Worm (Caenorhabditis elegans) whole organism, young adult: ENCODE data around the gene cyp-33C11.
A peak's percentile ranks its signal among the peaks of the same experiment; 100 is the strongest.

ENCODE experiments used
- F33H1.4 ChIP-seq: fragments of 200-800 bp; sonication (Bioruptor generic); IDR thresholded peaks from 2 replicates; pipeline ENCODE4 v1.3.6; 2022; ENCODE audit warnings: missing genetic modification reagents, missing genetic modification characterization, missing compliant biosample characterization
- F52B5.7 ChIP-seq: sonication (generic microtip); optimal IDR thresholded peaks from 2 replicates; lab custom pipeline; 2016; ENCODE audit warnings: mild to moderate bottlenecking, missing genetic modification characterization, missing compliant biosample characterization
- Y53F4B.3 ChIP-seq: fragments of 200-800 bp; sonication (Bioruptor generic); IDR thresholded peaks from 2 replicates; pipeline ENCODE4 v1.3.6; 2022; ENCODE audit warnings: missing genetic modification reagents, missing genetic modification characterization, missing compliant biosample characterization
- Y56A3A.18 ChIP-seq: fragments of 200-800 bp; sonication (Bioruptor generic); IDR thresholded peaks from 2 replicates; pipeline ENCODE4 v1.3.6; 2022; ENCODE audit warnings: missing genetic modification reagents, missing genetic modification characterization, missing compliant biosample characterization
- Y67H2A.10 ChIP-seq: fragments of 200-800 bp; sonication (Bioruptor generic); conservative IDR thresholded peaks from 2 replicates; pipeline ENCODE4 v1.3.6; 2022; ENCODE audit warnings: missing genetic modification reagents, missing genetic modification characterization, missing compliant biosample characterization
- athp-1 ChIP-seq: sonication (generic microtip); optimal IDR thresholded peaks from 2 replicates; lab custom pipeline; 2017; ENCODE audit warnings: mild to moderate bottlenecking, missing genetic modification characterization, missing compliant biosample characterization
- attf-6 ChIP-seq: fragments of 200-800 bp; sonication (Bioruptor generic); IDR thresholded peaks from 2 replicates; pipeline ENCODE4 v1.3.6; 2022; ENCODE audit warnings: missing genetic modification reagents, missing genetic modification characterization, missing compliant biosample characterization
- die-1 ChIP-seq: sonication (generic microtip); optimal IDR thresholded peaks from 2 replicates; lab custom pipeline; 2016; ENCODE audit warnings: missing genotype, mild to moderate bottlenecking, missing genetic modification characterization, missing compliant biosample characterization
- dox-1 ChIP-seq: fragments of 200-800 bp; sonication (Bioruptor generic); IDR thresholded peaks from 2 replicates; pipeline ENCODE4 v1.3.6; 2022; ENCODE audit warnings: missing genetic modification reagents, missing genetic modification characterization, missing compliant biosample characterization
- egl-18 ChIP-seq: fragments of 200-800 bp; sonication (Bioruptor generic); IDR thresholded peaks from 2 replicates; pipeline ENCODE4 v1.3.6; 2022; ENCODE audit warnings: missing genetic modification reagents, missing genetic modification characterization, missing compliant biosample characterization
- hlh-26 ChIP-seq: fragments of 200-800 bp; sonication (Bioruptor generic); conservative IDR thresholded peaks from 2 replicates; pipeline ENCODE4 v1.3.6; 2022; ENCODE audit warnings: missing genetic modification reagents, missing genetic modification characterization, missing compliant biosample characterization
- hrde-1 ChIP-seq: sonication (generic microtip); optimal IDR thresholded peaks from 2 replicates; lab custom pipeline; 2016; ENCODE audit warnings: missing genetic modification characterization, mild to moderate bottlenecking, missing compliant biosample characterization, moderate library complexity, missing genotype, missing genetic modification reagents, borderline replicate concordance
- let-607 ChIP-seq, 2 experiments: fragments of 200-800 bp in 1 of 2; sonication (Bioruptor generic) in 1 of 2; sonication (generic microtip) in 1 of 2; optimal IDR thresholded peaks; 2 replicates each; lab custom pipeline; 2016 to 2018; ENCODE audit warnings: mild to moderate bottlenecking in 2 of 2, missing compliant biosample characterization in 2 of 2, missing genetic modification characterization in 2 of 2, moderate library complexity in 2 of 2, missing genotype in 1 of 2
- lin-40 ChIP-seq: sonication (generic microtip); optimal IDR thresholded peaks from 2 replicates; lab custom pipeline; 2016; ENCODE audit warnings: missing genetic modification characterization, mild to moderate bottlenecking, missing compliant biosample characterization, missing genotype, missing genetic modification reagents
- lin-54 ChIP-seq: fragments of 200-800 bp; sonication (Bioruptor generic); optimal IDR thresholded peaks from 2 replicates; lab custom pipeline; 2018; ENCODE audit warnings: mild to moderate bottlenecking, missing genetic modification characterization, missing compliant biosample characterization
- madf-8 ChIP-seq: fragments of 200-800 bp; sonication (Bioruptor generic); conservative IDR thresholded peaks from 2 replicates; pipeline ENCODE4 v1.3.6; 2022; ENCODE audit warnings: missing genetic modification reagents, missing genetic modification characterization, missing compliant biosample characterization
- mxl-1 ChIP-seq: sonication (generic microtip); optimal IDR thresholded peaks from 2 replicates; lab custom pipeline; 2016; ENCODE audit warnings: missing genetic modification characterization, missing compliant biosample characterization
- nhr-27 ChIP-seq: fragments of 200-800 bp; sonication (Bioruptor generic); optimal IDR thresholded peaks from 2 replicates; lab custom pipeline; 2018; ENCODE audit warnings: mild to moderate bottlenecking, missing genetic modification characterization, moderate library complexity, missing compliant biosample characterization
- nhr-80 ChIP-seq: sonication (generic microtip); optimal IDR thresholded peaks from 2 replicates; lab custom pipeline; 2016; ENCODE audit warnings: missing genetic modification characterization, missing compliant biosample characterization
- pha-4 ChIP-seq: fragments of 150-350 bp; sonication (generic microtip); optimal IDR thresholded peaks from 2 replicates; lab custom pipeline; 2014; ENCODE audit warnings: missing biosample characterization, missing genetic modification reagents, missing genetic modification characterization
- rec-8 ChIP-seq, 2 experiments: sonication (generic microtip); optimal IDR thresholded peaks; 2 replicates each; lab custom pipeline; 2016; ENCODE audit warnings: mild to moderate bottlenecking in 2 of 2, missing genetic modification characterization in 2 of 2, missing genetic modification reagents in 2 of 2, missing genotype in 2 of 2, missing biosample characterization in 1 of 2, missing compliant biosample characterization in 1 of 2, moderate library complexity in 1 of 2
- sdz-38 ChIP-seq: sonication (generic microtip); optimal IDR thresholded peaks from 2 replicates; lab custom pipeline; 2016; ENCODE audit warnings: missing genotype, missing genetic modification characterization, missing compliant biosample characterization
- snpc-1.1 ChIP-seq: sonication (generic microtip); optimal IDR thresholded peaks from 2 replicates; lab custom pipeline; 2017; ENCODE audit warnings: missing genetic modification characterization, mild to moderate bottlenecking, missing compliant biosample characterization, antibody characterized with exemption, moderate library complexity, missing genotype, missing genetic modification reagents; ENCODE audit not compliant: insufficient read depth
- snpc-1.3 ChIP-seq: sonication (generic microtip); optimal IDR thresholded peaks from 2 replicates; lab custom pipeline; 2017; ENCODE audit warnings: missing genetic modification characterization, mild to moderate bottlenecking, missing compliant biosample characterization, antibody characterized with exemption, moderate library complexity, missing genotype, missing genetic modification reagents; ENCODE audit not compliant: insufficient read depth
- snpc-4 ChIP-seq, 5 experiments: fragments of 150-350 bp in 1 of 5; sonication (generic microtip) in 4 of 5; optimal IDR thresholded peaks; 2 replicates each; lab custom pipeline; 2014 to 2018; ENCODE audit warnings: missing genetic modification characterization in 5 of 5, missing biosample characterization in 3 of 5, antibody characterized with exemption in 2 of 5, mild to moderate bottlenecking in 2 of 5, missing compliant biosample characterization in 2 of 5, missing genotype in 2 of 5, moderate library complexity in 2 of 5, missing genetic modification reagents in 1 of 5
- somi-1 ChIP-seq: fragments of 200-800 bp; sonication (Bioruptor generic); optimal IDR thresholded peaks from 2 replicates; lab custom pipeline; 2018; ENCODE audit warnings: mild to moderate bottlenecking, missing genetic modification characterization, missing compliant biosample characterization
- tbp1 ChIP-seq: fragments of 200-800 bp; sonication (Bioruptor generic); optimal IDR thresholded peaks from 2 replicates; lab custom pipeline; 2018; ENCODE audit warnings: mild to moderate bottlenecking, missing genetic modification characterization, missing compliant biosample characterization
- unc-62 ChIP-seq: fragments of 150-350 bp; optimal IDR thresholded peaks from 2 replicates; lab custom pipeline; 2014; ENCODE audit warnings: missing biosample characterization, missing genetic modification reagents, missing genetic modification characterization
- xnd-1 ChIP-seq: sonication (generic microtip); optimal IDR thresholded peaks from 2 replicates; lab custom pipeline; 2016; ENCODE audit warnings: missing genotype, missing genetic modification reagents, missing genetic modification characterization, missing compliant biosample characterization
- zfh-2 ChIP-seq: fragments of 200-800 bp; sonication (Bioruptor generic); conservative IDR thresholded peaks from 2 replicates; pipeline ENCODE4 v1.3.6; 2022; ENCODE audit warnings: missing genetic modification reagents, missing genetic modification characterization, missing compliant biosample characterization
- ztf-22 ChIP-seq: fragments of 200-800 bp; sonication (Bioruptor generic); optimal IDR thresholded peaks from 2 replicates; lab custom pipeline; 2018; ENCODE audit warnings: mild to moderate bottlenecking, missing genetic modification characterization, moderate library complexity, missing compliant biosample characterization
- ztf-25 ChIP-seq: fragments of 200-800 bp; sonication (Bioruptor generic); IDR thresholded peaks from 2 replicates; pipeline ENCODE4 v1.3.6; 2022; ENCODE audit warnings: missing genetic modification reagents, missing genetic modification characterization, missing compliant biosample characterization
- ztf-3 ChIP-seq: fragments of 200-800 bp; sonication (Bioruptor generic); optimal IDR thresholded peaks from 2 replicates; lab custom pipeline; 2018; ENCODE audit warnings: mild to moderate bottlenecking, missing genetic modification characterization, missing compliant biosample characterization

cyp-33C11 gene

DNA sequence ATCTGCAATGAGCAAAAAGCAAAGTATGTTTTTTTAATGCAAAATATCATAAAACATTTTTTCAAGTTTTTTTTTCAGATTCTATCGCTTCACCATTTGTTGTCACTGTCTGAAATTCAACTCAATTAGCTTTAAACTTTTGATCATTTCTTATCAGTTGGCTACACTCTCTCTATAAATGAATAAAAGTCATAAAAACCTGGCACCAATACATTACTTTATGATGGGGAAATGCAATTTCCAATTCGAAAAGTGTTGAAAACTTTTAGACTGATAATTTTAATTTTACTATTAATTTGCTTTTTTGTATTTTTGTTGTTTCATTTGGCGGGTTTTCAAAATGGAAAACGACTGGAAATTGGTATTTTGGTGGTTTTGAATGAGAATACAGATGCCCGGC, 28.9 kb downstream of the cyp-33C11 start, which contains the start of gene F31F4.1:
F31F4.1 (plus strand) TSS at position 203 of the 400 bp plus-strand sequence.
- TF ChIP-seq nhr-80 (tag; lab: Kevin White, UChicago), result peak; percentile 21
- no peak for TF ChIP-seq hlh-26 (GFP tag; lab: Robert Waterston, UW)
- TF ChIP-seq sdz-38 (tag; lab: Kevin White, UChicago), result no peak
- no peak for TF ChIP-seq Y53F4B.3

DNA sequence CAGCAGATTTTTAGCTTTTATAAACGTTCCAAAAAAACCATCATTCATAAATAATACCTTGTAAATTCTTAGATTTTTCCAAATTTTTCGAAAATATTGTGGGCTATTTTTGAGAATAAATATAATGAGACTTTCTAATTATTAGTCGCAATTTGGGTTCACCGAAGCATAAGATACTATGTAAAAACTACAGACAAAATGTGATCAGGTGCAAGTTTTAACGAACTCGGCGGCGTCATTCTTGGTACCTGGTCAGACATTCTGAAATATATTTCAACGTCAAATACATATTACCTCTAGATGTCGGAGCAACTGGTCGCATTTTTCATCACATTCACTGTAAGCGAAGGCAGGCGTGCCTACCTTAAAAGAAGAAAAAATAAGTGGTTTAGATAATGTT, 30.8 kb downstream of the cyp-33C11 start, which contains the start of gene srx-23:
srx-23 (plus strand) TSS at position 301 of the 400 bp plus-strand sequence.
- TF ChIP-seq dox-1 (no peak), lin-40 (tag; lab: Kevin White, UChicago) (no peak), snpc-1.3 (tag; lab: Kevin White, UChicago) (no peak), attf-6 (GFP tag; lab: Robert Waterston, UW) (no peak), egl-18 (GFP tag; lab: Robert Waterston, UW) (no peak)

DNA sequence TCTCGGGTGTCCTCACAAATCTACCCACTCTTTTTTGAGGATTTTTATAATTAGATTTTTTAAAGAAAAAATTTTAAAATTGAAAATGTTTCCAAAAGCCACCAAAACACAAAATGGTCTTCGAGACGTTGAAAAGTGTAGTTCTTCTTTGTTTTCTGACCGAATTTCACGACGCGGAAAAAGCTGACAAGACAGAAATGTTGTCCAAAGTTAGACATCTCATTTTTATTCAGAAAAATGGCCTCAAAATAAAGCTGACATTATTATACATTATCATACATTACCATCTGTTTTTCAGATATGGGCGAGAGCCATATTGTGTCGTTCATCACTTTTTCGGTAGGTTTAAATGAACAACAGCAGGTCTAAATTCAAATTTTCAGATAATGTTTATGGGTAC, 33.1 kb downstream of the cyp-33C11 start, which contains the start of gene srx-22:
srx-22 (plus strand) TSS at position 301 of the 400 bp plus-strand sequence.
- no peak for TF ChIP-seq F33H1.4 (GFP tag; lab: Robert Waterston, UW)

DNA sequence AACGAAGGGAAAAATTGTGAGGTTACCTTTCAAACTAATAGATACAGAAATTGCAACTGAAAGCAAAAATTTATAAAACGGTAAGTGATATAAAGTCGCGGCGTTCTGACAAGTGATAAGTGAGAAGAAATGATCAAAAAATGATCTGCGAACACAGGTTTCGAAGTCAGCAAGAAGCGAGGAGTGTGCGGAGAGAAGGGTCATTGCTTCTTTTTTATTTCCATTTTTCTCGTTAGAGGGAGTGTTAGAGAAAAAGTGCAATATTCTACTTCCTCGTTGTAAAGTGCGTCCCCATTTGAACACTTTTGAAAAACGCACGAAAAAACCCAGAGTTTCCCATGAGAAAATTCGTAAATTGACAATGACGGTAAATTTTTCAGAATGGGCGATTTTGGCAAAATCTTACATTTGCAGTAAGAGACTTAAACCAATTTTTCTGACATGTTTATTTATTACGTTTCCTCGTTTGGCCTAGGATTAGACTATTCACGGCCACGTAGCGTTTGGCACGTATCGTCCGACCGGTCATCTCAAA, 36.2 kb downstream of the cyp-33C11 start, which contains the start of the genes fbxa-72 and srx-21:
fbxa-72 (minus strand) TSS at position 204 of the 535 bp plus-strand sequence.
srx-21 (plus strand) TSS at position 485 of the 535 bp plus-strand sequence.
- TF ChIP-seq Y56A3A.18 (GFP tag; lab: Robert Waterston, UW), result no peak
- TF ChIP-seq nhr-80 (tag; lab: Kevin White, UChicago), result peak; percentile 69

DNA sequence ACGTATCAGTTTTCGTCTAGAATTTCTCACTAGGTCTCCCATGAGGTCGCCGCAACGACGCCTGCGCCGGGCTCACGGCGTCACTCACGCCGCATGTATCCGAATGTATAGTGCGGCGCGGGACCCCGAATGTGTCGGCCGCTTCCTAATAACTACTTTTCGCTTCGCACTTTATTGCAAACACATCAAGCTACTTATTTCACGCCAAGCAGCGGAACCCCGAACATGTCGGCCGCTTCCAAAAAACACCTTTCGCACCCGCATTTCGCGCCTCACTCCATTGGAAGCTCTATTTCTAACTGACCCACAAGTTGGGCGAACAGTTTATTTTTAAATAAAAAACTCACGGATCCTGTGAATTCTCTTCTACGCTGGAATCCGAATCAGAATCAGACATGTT, 36.7 kb downstream of the cyp-33C11 start:
- TF ChIP-seq zfh-2 (GFP tag; lab: Robert Waterston, UW), result 0 out of 2 replicates have a peak, but pooled peaks have one; percentile 42
- peak; percentile 54 for TF ChIP-seq snpc-1.1 (tag; lab: Kevin White, UChicago)
- TF ChIP-seq let-607 (tag; optimal IDR thresholded peaks at IDR 0.05; lab: Kevin White, UChicago), result no peak
- no peak for TF ChIP-seq pha-4 (tag; lab: Kevin White, UChicago)
- TF ChIP-seq snpc-4 (GFP tag; optimal IDR thresholded peaks at IDR 0.05; lab: Kevin White, UChicago), result no peak
- peak in 2 of 4 experiments; percentile 78 to 88 for TF ChIP-seq snpc-4 (tag; optimal IDR thresholded peaks at IDR 0.05; lab: Kevin White, UChicago)

DNA sequence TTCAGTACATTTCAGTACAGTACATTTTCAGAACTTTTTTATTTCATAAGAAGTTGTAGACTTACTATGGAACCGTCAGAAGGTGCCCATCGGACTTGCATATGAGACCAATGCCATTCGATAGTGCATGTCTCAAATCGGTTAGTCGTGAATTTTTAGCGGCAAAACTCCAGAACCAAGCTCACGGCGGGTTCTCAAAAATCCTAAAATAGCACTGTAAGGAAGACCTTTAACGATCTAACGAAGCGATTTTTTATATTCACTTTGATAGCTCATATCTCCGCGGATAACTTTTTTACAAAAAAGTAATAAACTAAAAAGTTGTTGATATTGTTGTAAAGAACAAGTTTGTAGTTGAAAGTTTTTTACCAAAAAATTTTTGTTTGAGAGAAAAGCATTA, 38.6 kb downstream of the cyp-33C11 start, which contains the start of gene sru-25:
sru-25 (minus strand) TSS at position 101 of the 400 bp plus-strand sequence.
- TF ChIP-seq athp-1 (tag; lab: Kevin White, UChicago), result no peak
- TF ChIP-seq F52B5.7, result no peak
- TF ChIP-seq unc-62, result no peak
- no peak for TF ChIP-seq Y67H2A.10 (GFP tag; lab: Robert Waterston, UW)
- TF ChIP-seq ztf-25 (GFP tag; lab: Robert Waterston, UW), result no peak
- TF ChIP-seq somi-1, result no peak
- no peak for TF ChIP-seq F33H1.4 (GFP tag; lab: Robert Waterston, UW)
- TF ChIP-seq ztf-3 (GFP tag; lab: Kevin White, UChicago), result no peak
- TF ChIP-seq hrde-1, result no peak
- no peak for TF ChIP-seq die-1
- no peak for TF ChIP-seq lin-54 (GFP tag; lab: Kevin White, UChicago)
- TF ChIP-seq xnd-1 (tag; lab: Kevin White, UChicago), result no peak
- TF ChIP-seq rec-8 (tag; optimal IDR thresholded peaks at IDR 0.05; lab: Kevin White, UChicago), result no peak
- TF ChIP-seq ztf-22 (GFP tag; lab: Kevin White, UChicago), result no peak
- no peak for TF ChIP-seq madf-8
- no peak for TF ChIP-seq nhr-27 (tag; lab: Kevin White, UChicago)
- no peak for TF ChIP-seq tbp1 (GFP tag; lab: Kevin White, UChicago)
- TF ChIP-seq mxl-1 (tag; lab: Kevin White, UChicago), result no peak
